Worm (Caenorhabditis elegans) whole organism, late embryonic: Measurements from ENCODE around the gene K02A6.4.

Source experiments
- pag-3 ChIP-seq: sonication (generic microtip); optimal IDR thresholded peaks from 2 replicates; lab custom pipeline; 2016; ENCODE audit warnings: missing compliant biosample characterization, missing genetic modification characterization, borderline replicate concordance
- pax-1 ChIP-seq: fragments of 150-350 bp; optimal IDR thresholded peaks from 2 replicates; lab custom pipeline; 2014; ENCODE audit warnings: missing biosample characterization, missing genetic modification characterization

- no peak for TF ChIP-seq pax-1 (tag; lab: Kevin White, UChicago)
- TF ChIP-seq pag-3 (tag; lab: Kevin White, UChicago), result no peak
These were observed 13.3 kb upstream of the K02A6.4 start, which contains the start of gene K02A6.3 for ce11 chrX:8231858-8232257.
